Fruit fly (Drosophila melanogaster): Measurements from ENCODE around the gene Ir7a.

Gene Ir7a

dm6 chrX:7728251-7729164 is 36.3 kb upstream of the Ir7a start, which contains the start of the genes NELF-B and CG12155 (continued):
- TF ChIP-seq sens (GFP tag) (no peak), CG15514 (GFP tag; optimal IDR thresholded peaks at IDR 0.05) (no peak), CG1603 (tag; optimal IDR thresholded peaks at IDR 0.05) (no peak), Camta (GFP tag; optimal IDR thresholded peaks at IDR 0.05) (no peak), CG11247 (GFP tag; IDR thresholded peaks at IDR 0.05) (0 out of 2 replicates have a peak, but pooled peaks have one; percentile 18), CG4404 (GFP tag; IDR thresholded peaks at IDR 0.05) (peak; percentile 26; the same call in 1 of the 2 replicates), trem (tag; optimal IDR thresholded peaks at IDR 0.05) (peak; percentile 29), Deaf1 (tag; optimal IDR thresholded peaks at IDR 0.05) (no peak), CG8478 (optimal IDR thresholded peaks at IDR 0.05) (peak; percentile 71), dimm (GFP tag; IDR thresholded peaks at IDR 0.05) (no peak), prd (optimal IDR thresholded peaks at IDR 0.05) (no peak), prd (GFP tag; IDR thresholded peaks at IDR 0.05) (peak; percentile 54; the same call in 2 of the 3 replicates), CG17912 (GFP tag; optimal IDR thresholded peaks at IDR 0.05) (no peak), gem (tag; optimal IDR thresholded peaks at IDR 0.05) (no peak), CG17328 (GFP tag; IDR thresholded peaks at IDR 0.05) (no peak), amos (GFP tag; IDR thresholded peaks at IDR 0.05; ENCODE audit: partially characterized antibody) (peak; percentile 62), CG10274 (GFP tag; optimal IDR thresholded peaks at IDR 0.05) (no peak), HLH54F (GFP tag; optimal IDR thresholded peaks at IDR 0.05) (peak; percentile 16), ranshi (GFP tag; IDR thresholded peaks at IDR 0.05) (peak; percentile 22; the same call in 1 of the 2 replicates), NC2β (GFP tag; optimal IDR thresholded peaks at IDR 0.05) (no peak), CG7786 (GFP tag; optimal IDR thresholded peaks at IDR 0.05) (no peak), CG16863 (GFP tag; optimal IDR thresholded peaks at IDR 0.05) (no peak), inv (GFP tag; IDR thresholded peaks at IDR 0.05; ENCODE audit: partially characterized antibody) (peak; percentile 50), CG9932 (GFP tag; IDR thresholded peaks at IDR 0.05) (peak; percentile 61; the same call in 1 of the 2 replicates), unpg (GFP tag; optimal IDR thresholded peaks at IDR 0.05) (no peak), zfh2 (GFP tag; optimal IDR thresholded peaks at IDR 0.05) (peak; percentile 23), CG2202 (tag; optimal IDR thresholded peaks at IDR 0.05) (no peak), vfl (GFP tag; optimal IDR thresholded peaks at IDR 0.05) (peak; percentile 0), PHDP (tag; optimal IDR thresholded peaks at IDR 0.05) (no peak), CG17359 (tag; optimal IDR thresholded peaks at IDR 0.05) (peak; percentile 29), CG3407 (GFP tag; optimal IDR thresholded peaks at IDR 0.05) (no peak), fd3F (GFP tag; optimal IDR thresholded peaks at IDR 0.05) (peak; percentile 23), CoRest (tag; optimal IDR thresholded peaks at IDR 0.05) (peak; percentile 77), Six4 (GFP tag; optimal IDR thresholded peaks at IDR 0.05) (peak; percentile 61), Usf (GFP tag; optimal IDR thresholded peaks at IDR 0.05) (peak; percentile 45), CG2199 (GFP tag; IDR thresholded peaks at IDR 0.05) (no peak), ftz-f1 (GFP tag; optimal IDR thresholded peaks at IDR 0.05) (no peak), unc-4 (GFP tag; IDR thresholded peaks at IDR 0.05; ENCODE audit: partially characterized antibody) (peak; percentile 48; the same call in 1 of the 2 replicates), slbo (GFP tag; IDR thresholded peaks at IDR 0.05) (peak; percentile 57), mld (GFP tag; IDR thresholded peaks at IDR 0.05; ENCODE audit: partially characterized antibody) (no peak), CG12391 (tag; optimal IDR thresholded peaks at IDR 0.05) (peak; percentile 59), Ssrp (tag; optimal IDR thresholded peaks at IDR 0.05) (peak; percentile 53), emc (GFP tag; optimal IDR thresholded peaks at IDR 0.05) (no peak), CG1602 (GFP tag; optimal IDR thresholded peaks at IDR 0.05) (peak; percentile 51), tgo (GFP tag; IDR thresholded peaks at IDR 0.05) (peak; percentile 18; the same call in 1 of the 3 replicates), CG3726 (GFP tag; IDR thresholded peaks at IDR 0.05) (no peak), cwo (GFP tag; optimal IDR thresholded peaks at IDR 0.05) (no peak), CG15269 (tag; optimal IDR thresholded peaks at IDR 0.05) (no peak), CG18619 (GFP tag; optimal IDR thresholded peaks at IDR 0.05) (peak; percentile 63)
